Fruit fly (Drosophila melanogaster): Measurements from ENCODE around the gene osa.

Gene osa

DNA sequence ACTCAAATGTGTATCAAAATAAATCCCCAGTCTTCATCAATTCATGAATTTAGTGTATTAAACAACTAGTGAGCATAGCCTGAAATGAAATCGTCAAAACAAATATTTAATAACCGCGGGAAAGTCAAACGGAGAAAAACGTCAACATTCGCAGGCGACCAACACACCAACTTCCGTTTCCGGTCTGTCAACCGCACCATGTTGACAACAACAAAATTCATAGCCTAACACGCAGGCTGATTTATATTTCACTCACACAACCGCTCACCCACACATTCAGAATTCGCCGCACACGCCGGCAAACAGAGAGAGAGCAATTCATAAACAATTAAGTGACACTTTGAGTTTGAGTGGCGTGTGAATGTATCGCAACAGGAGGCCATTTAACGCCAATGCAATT lies 63.1 kb downstream of the osa start (continued):
- no peak for TF ChIP-seq CHES-1-like (GFP tag; optimal IDR thresholded peaks at IDR 0.05)
- no peak for TF ChIP-seq CG1647 (GFP tag; optimal IDR thresholded peaks at IDR 0.05)
- peak; percentile 65 for TF ChIP-seq CG2202 (tag; optimal IDR thresholded peaks at IDR 0.05)
- no peak for TF ChIP-seq CG2678 (tag; optimal IDR thresholded peaks at IDR 0.05)
- TF ChIP-seq sima (GFP tag; optimal IDR thresholded peaks at IDR 0.05): no peak
- TF ChIP-seq mld (GFP tag; IDR thresholded peaks at IDR 0.05; ENCODE audit: partially characterized antibody): no peak
- TF ChIP-seq CG1602 (GFP tag; optimal IDR thresholded peaks at IDR 0.05): no peak
- TF ChIP-seq Spps (tag; optimal IDR thresholded peaks at IDR 0.05): peak; percentile 24
- peak; percentile 56 for TF ChIP-seq NfI (GFP tag; optimal IDR thresholded peaks at IDR 0.05)
- TF ChIP-seq Stat92E (GFP tag; optimal IDR thresholded peaks at IDR 0.05): no peak
- no peak for TF ChIP-seq CG6689 (GFP tag; IDR thresholded peaks at IDR 0.05)
- no peak for TF ChIP-seq CG14667 (GFP tag; IDR thresholded peaks at IDR 0.05)
- TF ChIP-seq repo (GFP tag; optimal IDR thresholded peaks at IDR 0.05): no peak
- TF ChIP-seq btn (GFP tag; optimal IDR thresholded peaks at IDR 0.05): no peak
- no peak for TF ChIP-seq da (GFP tag; optimal IDR thresholded peaks at IDR 0.05)
- no peak for TF ChIP-seq mirr (GFP tag; optimal IDR thresholded peaks at IDR 0.05)
- no peak for TF ChIP-seq hb (GFP tag; IDR thresholded peaks at IDR 0.05; ENCODE audit: partially characterized antibody)
- peak; percentile 48 for TF ChIP-seq CG8388 (GFP tag; optimal IDR thresholded peaks at IDR 0.05)
- TF ChIP-seq Ets65A (GFP tag): no peak
- TF ChIP-seq CG18476 (GFP tag; optimal IDR thresholded peaks at IDR 0.05): no peak
- TF ChIP-seq stc (GFP tag; IDR thresholded peaks at IDR 0.05): no peak
- no peak for TF ChIP-seq Usf (GFP tag; optimal IDR thresholded peaks at IDR 0.05)
- no peak for TF ChIP-seq Ada2b (GFP tag; IDR thresholded peaks at IDR 0.05)
- no peak for TF ChIP-seq Side (GFP tag; optimal IDR thresholded peaks at IDR 0.05)
- no peak for TF ChIP-seq CG7556 (GFP tag; optimal IDR thresholded peaks at IDR 0.05)
- no peak for TF ChIP-seq Ptx1 (GFP tag; IDR thresholded peaks at IDR 0.05)
- no peak for TF ChIP-seq MBD-R2 (GFP tag; IDR thresholded peaks at IDR 0.05)
- TF ChIP-seq gt (GFP tag; IDR thresholded peaks at IDR 0.05): no peak
- no peak for TF ChIP-seq CG3838 (GFP tag; optimal IDR thresholded peaks at IDR 0.05)
- 0 out of 2 replicates have a peak, but pooled peaks have one; percentile 43 for TF ChIP-seq sens-2 (GFP tag; IDR thresholded peaks at IDR 0.05)
- peak; percentile 58 for TF ChIP-seq CG6254 (GFP tag; optimal IDR thresholded peaks at IDR 0.05)
- TF ChIP-seq CG11504 (tag; optimal IDR thresholded peaks at IDR 0.05): peak; percentile 15
- TF ChIP-seq tio (GFP tag; optimal IDR thresholded peaks at IDR 0.05): no peak
- peak; percentile 93 for TF ChIP-seq CG7271 (tag; optimal IDR thresholded peaks at IDR 0.05)
- no peak for TF ChIP-seq CG31224 (GFP tag; IDR thresholded peaks at IDR 0.05)
- no peak for TF ChIP-seq corto (GFP tag; optimal IDR thresholded peaks at IDR 0.05)
- TF ChIP-seq h (optimal IDR thresholded peaks at IDR 0.05): no peak
- peak; percentile 57 for TF ChIP-seq CG17385 (GFP tag; optimal IDR thresholded peaks at IDR 0.05)
- TF ChIP-seq gsb-n (tag; optimal IDR thresholded peaks at IDR 0.05): peak; percentile 38
- TF ChIP-seq unc-4 (GFP tag; IDR thresholded peaks at IDR 0.05; ENCODE audit: partially characterized antibody): no peak
- no peak for TF ChIP-seq Fer1 (GFP tag; optimal IDR thresholded peaks at IDR 0.05)
- no peak for TF ChIP-seq CG17361 (GFP tag; IDR thresholded peaks at IDR 0.05)
- TF ChIP-seq CG5245 (GFP tag; optimal IDR thresholded peaks at IDR 0.05): no peak
- TF ChIP-seq ase (GFP tag; IDR thresholded peaks at IDR 0.05): no peak
- no peak for TF ChIP-seq CG18599 (GFP tag; optimal IDR thresholded peaks at IDR 0.05)
- no peak for TF ChIP-seq CG3847 (GFP tag; IDR thresholded peaks at IDR 0.05)
- TF ChIP-seq CG31388 (GFP tag; optimal IDR thresholded peaks at IDR 0.05): no peak
- no peak for TF ChIP-seq wor (GFP tag; IDR thresholded peaks at IDR 0.05)
- no peak for TF ChIP-seq CG15601 (tag; optimal IDR thresholded peaks at IDR 0.05)
- no peak for TF ChIP-seq CG15073 (GFP tag; optimal IDR thresholded peaks at IDR 0.05)
- TF ChIP-seq bbx (GFP tag; IDR thresholded peaks at IDR 0.05; ENCODE audit: partially characterized antibody): no peak
- no peak for TF ChIP-seq CG2889 (GFP tag; IDR thresholded peaks at IDR 0.05)
